Worm (Caenorhabditis elegans) whole organism, L4/young adult: Measurements from ENCODE around the gene Y102A5C.4.
"Not testable (repeated sequence)": the region's sequence is repeated elsewhere in the genome, so short reads cannot be mapped to it uniquely, and the experiment has no call there.

Experiments used
- W03F9.2 ChIP-seq: fragments of 150-350 bp; optimal IDR thresholded peaks from 2 replicates; lab custom pipeline; 2014; ENCODE audit warnings: missing biosample characterization, missing genetic modification characterization
- dao-5 ChIP-seq: sonication (generic microtip); optimal IDR thresholded peaks from 2 replicates; lab custom pipeline; 2016; ENCODE audit warnings: missing genotype, missing genetic modification characterization, moderate library complexity, missing compliant biosample characterization
- him-1 ChIP-seq: sonication (generic microtip); optimal IDR thresholded peaks from 2 replicates; lab custom pipeline; 2016; ENCODE audit warnings: missing genotype, missing genetic modification reagents, missing genetic modification characterization, missing compliant biosample characterization

Gene Y102A5C.4

DNA sequence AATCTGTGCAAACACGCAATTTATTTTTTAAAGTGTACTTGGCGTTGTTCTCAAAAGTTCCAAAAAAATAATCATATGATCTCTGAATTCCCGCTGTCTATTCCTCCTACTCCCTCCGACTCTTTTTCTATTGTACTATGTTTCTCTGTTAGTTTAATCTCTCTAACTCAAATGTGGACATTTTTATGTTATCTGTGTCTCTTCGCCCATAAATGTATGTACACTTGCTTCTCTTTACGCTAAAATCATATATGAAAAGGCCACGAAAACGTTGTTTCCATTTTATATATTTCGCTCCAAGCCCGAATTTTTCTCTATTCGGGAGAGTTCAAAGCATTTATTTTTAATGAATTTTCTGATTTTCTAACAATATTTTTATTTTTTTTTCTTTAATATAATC lies 11.2 kb upstream of the Y102A5C.4 start:
- TF ChIP-seq W03F9.2 (tag; lab: Kevin White, UChicago) (no peak), dao-5 (tag; lab: Kevin White, UChicago) (no peak), him-1 (tag; lab: Kevin White, UChicago) (no peak)

DNA sequence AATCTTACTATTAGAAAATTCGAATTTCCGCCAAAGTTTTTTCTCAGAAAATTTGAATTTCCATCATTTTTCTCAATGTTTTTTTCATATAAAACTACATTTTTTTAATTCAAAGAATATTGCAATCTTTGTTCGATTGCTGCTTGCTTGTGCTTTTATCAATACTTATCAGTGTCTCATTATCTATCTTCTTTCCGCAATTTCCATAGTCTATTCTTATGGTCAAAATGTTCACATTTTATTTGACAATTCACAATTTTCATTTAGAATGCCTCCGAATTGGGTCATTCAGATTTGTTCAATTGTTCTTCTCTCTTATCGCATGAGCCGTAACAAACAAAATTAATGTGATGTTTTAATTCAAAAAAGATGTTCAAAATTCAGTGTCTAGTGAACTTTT lies 10.8 kb upstream of the Y102A5C.4 start:
- TF ChIP-seq dao-5 (tag; lab: Kevin White, UChicago) = no peak
- TF ChIP-seq him-1 (tag; lab: Kevin White, UChicago) = no peak

DNA sequence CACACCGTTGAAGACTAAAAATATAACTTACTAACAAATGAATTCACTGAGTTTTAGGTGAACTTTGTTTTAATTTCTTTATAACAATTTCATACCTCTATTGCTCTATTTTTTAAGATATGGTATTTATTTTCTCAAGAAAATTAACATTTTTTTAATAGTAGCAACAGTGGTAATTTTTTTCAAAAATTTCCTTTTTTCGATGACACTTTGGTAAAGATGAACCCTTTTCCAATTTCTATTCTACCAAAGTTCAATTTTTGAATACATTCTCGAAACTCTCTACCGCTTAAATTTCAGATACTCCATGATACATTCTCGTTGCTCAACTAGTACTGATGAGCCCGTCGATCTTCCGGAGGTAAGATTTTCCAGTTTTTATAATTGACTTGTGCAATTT lies 10.1 kb upstream of the Y102A5C.4 start, which contains the start of gene nhr-116:
Gene nhr-116 (plus strand): TSS at position 301 of the 400 bp plus-strand sequence.
- TF ChIP-seq dao-5 (tag; lab: Kevin White, UChicago) (no peak), W03F9.2 (tag; lab: Kevin White, UChicago) (no peak)

DNA sequence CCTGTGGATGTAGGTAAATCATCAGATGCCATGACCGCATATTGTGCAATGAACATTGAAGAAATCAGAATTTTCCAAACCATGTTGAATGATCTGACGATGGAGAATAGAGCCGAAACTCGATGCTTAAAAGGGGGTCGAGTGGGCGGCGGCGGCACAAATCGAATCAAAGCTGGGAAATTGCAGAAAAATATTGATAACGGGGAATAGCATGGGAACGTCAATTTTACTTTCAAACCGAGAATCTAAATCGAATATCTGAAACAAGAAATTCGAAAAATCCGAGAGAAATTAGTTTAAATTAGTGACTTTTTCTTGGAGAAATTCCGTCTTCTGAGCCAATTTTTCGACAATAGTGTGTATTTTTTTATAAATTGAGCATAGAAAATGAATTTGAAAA lies 6.0 kb upstream of the Y102A5C.4 start, which contains the start of gene F09C6.10:
Gene F09C6.10 (minus strand): TSS at position 101 of the 400 bp plus-strand sequence.
- TF ChIP-seq dao-5 (tag; lab: Kevin White, UChicago) = no peak
- TF ChIP-seq W03F9.2 (tag; lab: Kevin White, UChicago) = no peak
- TF ChIP-seq him-1 (tag; lab: Kevin White, UChicago) = no peak

DNA sequence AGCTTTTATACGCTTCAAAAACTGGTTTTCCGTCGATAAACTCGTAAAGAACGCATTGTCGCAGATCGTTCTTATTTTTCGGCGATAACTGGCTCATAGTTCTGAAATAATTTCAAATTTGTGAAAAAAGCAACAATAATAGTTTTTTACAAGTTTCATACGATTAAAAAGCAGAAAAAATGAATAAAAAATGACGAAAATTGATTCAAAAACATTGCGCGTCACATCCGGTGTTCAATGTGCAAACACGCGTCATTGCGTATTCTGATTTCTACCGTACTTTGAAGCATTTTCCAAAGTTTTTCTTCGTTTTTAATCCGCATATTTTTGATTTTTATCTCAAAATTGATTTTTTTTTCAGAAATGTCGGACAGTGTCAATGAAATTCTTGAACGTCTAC lies 3.7 kb upstream of the Y102A5C.4 start, which contains the start of the genes fbxa-206 and Y102A5C.2:
Gene fbxa-206 (minus strand): TSS at position 101 of the 400 bp plus-strand sequence.
Gene Y102A5C.2 (plus strand): TSS at position 354 of the 400 bp plus-strand sequence.
- no peak for TF ChIP-seq him-1 (tag; lab: Kevin White, UChicago)
- no peak for TF ChIP-seq W03F9.2 (tag; lab: Kevin White, UChicago)
- TF ChIP-seq dao-5 (tag; lab: Kevin White, UChicago) = no peak

DNA sequence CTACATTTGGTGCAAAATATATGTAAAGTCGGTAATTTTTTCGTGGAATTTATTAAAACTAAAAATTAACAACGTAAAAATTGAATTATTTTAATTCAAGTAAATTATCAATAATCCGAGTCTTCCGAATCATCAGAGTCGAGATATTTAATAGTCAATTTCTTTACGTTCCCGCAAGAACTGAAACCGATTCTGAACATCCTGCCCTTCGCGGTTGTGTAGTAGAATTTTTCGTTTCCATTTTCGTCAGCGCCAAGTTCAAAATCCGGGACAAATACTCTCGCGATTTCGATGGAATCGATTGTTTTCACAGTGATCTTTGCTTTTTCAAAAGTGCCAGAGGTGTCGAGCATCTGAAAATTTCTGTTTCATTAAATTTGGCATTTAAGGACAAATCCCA lies 2.4 kb upstream of the Y102A5C.4 start:
- TF ChIP-seq dao-5 (tag; lab: Kevin White, UChicago) (no peak), him-1 (tag; lab: Kevin White, UChicago) (no peak), W03F9.2 (tag; lab: Kevin White, UChicago) (no peak)

DNA sequence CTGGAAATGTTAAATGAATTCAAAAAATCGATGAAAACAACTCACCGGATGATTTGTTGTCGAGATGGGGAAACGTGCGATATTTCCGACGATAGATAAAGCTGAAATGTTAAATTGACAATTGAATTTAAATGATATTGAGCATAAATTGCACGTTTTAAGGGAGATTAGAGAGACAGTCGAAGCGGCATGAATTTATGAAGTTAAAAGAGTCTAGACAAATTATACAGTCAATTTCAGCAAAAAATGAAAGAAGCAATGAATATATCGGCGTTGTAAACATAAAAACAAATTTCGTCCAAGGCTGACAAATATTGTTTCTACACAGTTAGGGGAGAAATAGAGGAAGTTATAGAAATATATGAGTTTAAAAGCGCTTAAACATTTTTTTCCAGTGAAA lies 5.3 kb downstream of the Y102A5C.4 start, which contains the start of gene Y102A5C.36:
Gene Y102A5C.36 (minus strand): TSS at position 101 of the 400 bp plus-strand sequence.
- TF ChIP-seq him-1 (tag; lab: Kevin White, UChicago) (no peak), dao-5 (tag; lab: Kevin White, UChicago) (no peak), W03F9.2 (tag; lab: Kevin White, UChicago) (no peak)

DNA sequence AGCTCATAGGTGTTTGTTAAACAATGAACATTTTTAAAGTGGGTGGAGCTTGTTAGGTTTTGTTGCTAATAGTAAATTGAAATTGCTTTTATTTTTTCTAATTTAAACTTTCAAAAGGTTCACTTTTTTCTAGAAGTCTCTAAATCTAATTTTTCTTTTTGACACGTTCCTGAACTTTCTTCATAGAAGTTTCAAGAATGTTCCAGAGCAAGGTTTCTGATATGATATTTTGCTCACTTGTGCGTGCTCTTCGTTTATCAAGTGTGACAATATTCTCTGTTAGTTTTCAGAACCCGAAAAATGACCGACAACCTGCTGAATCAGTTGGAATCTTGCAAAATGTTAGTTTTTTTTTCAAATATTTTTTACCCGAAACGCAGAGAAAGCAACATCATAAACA lies 16.7 kb downstream of the Y102A5C.4 start, which contains the start of gene fbxa-148:
Gene fbxa-148 (plus strand): TSS at position 301 of the 400 bp plus-strand sequence.
- not testable (repeated sequence) for TF ChIP-seq dao-5, him-1, W03F9.2 (tag; lab: Kevin White, UChicago)

DNA sequence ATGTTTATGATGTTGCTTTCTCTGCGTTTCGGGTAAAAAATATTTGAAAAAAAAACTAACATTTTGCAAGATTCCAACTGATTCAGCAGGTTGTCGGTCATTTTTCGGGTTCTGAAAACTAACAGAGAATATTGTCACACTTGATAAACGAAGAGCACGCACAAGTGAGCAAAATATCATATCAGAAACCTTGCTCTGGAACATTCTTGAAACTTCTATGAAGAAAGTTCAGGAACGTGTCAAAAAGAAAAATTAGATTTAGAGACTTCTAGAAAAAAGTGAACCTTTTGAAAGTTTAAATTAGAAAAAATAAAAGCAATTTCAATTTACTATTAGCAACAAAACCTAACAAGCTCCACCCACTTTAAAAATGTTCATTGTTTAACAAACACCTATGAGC lies 26.0 kb downstream of the Y102A5C.4 start, which contains the start of gene fbxa-112:
Gene fbxa-112 (minus strand): TSS at position 101 of the 400 bp plus-strand sequence.
- TF ChIP-seq him-1, W03F9.2, dao-5 (tag; lab: Kevin White, UChicago): not testable (repeated sequence)

DNA sequence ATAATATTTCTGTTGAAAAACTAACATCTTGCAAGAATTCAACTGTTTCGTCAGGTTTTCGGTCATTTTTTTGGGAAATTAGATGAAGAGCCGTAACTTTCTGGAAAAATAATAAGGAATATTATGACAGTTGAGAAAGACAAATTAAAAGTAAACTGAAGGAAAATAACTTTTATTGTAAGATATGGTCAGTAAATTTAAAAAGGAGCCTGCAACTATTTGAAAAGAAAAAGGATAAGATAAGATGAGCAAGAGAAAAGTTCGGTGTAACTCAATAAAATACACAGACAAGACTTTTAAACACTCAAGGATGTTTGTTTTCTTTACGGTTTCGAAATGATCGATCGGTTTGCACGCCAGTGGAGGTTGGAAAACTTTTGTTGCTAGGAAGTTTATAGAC lies 27.6 kb downstream of the Y102A5C.4 start, which contains the start of gene fbxa-111:
Gene fbxa-111 (minus strand): TSS at position 101 of the 400 bp plus-strand sequence.
- TF ChIP-seq W03F9.2, him-1, dao-5 (tag; lab: Kevin White, UChicago): not testable (repeated sequence)

DNA sequence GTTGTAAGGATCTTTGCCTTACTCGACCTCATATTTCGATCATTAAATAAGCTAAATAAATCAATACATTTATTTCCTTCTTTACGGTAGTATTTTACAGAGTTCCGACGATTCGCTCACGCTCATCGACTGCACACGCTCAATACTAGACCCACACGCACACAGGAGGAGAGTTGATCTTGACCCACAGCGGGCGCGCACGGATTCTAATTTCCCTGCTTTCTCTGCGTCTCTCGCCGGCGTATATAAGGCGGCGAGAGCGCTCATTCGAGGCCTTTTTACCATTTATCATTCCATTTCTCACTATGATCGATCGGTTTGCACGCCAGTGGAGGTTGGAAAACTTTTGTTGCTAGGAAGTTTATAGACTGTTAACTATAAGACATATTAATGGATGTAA lies 28.0 kb downstream of the Y102A5C.4 start:
- TF ChIP-seq W03F9.2 (tag; lab: Kevin White, UChicago) = no peak
- TF ChIP-seq him-1 (tag; lab: Kevin White, UChicago) = no peak
- no peak for TF ChIP-seq dao-5 (tag; lab: Kevin White, UChicago)

DNA sequence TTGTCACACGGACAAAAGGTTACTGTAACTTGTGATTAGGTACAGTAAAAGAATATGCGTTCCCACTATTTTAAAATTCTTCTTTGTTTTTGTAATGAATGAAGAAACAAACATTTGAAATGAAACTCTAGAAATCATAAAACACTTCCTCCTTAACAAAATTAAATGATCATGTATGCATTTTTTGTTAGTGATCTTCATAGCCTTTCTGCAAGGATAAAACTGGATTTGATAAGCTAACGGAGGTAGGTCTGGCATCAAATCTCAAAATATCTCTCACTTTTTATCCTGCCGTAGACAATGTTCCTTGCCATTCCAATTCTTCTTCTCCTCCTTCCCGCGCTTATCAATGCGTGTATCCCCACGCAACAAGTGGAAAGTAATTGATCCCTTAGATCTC lies 29.5 kb downstream of the Y102A5C.4 start, which contains the start of gene clec-238:
Gene clec-238 (plus strand): TSS at position 301 of the 400 bp plus-strand sequence.
- no peak for TF ChIP-seq dao-5 (tag; lab: Kevin White, UChicago)
- TF ChIP-seq W03F9.2 (tag; lab: Kevin White, UChicago) = no peak
- no peak for TF ChIP-seq him-1 (tag; lab: Kevin White, UChicago)

DNA sequence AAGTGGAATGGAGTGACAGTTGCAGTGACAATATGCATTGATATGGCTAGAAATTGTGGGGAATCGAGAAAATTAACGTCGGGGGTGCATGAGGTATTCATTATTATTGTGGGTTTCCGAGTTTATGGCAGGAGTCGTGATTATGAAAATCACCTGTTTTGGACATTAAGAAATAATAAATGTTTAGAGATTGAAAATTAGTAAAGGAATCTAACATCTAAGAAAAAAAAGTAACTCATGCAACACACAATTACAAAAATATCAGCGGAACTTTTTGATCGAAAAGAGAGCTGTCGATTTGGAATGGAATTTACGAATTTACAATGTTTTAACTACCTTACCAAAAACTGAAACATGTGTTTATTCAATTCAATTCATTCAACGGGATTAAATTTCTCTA lies 32.7 kb downstream of the Y102A5C.4 start, which contains the start of gene srh-206:
Gene srh-206 (minus strand): TSS at position 101 of the 400 bp plus-strand sequence.
- no peak for TF ChIP-seq W03F9.2 (tag; lab: Kevin White, UChicago)
- TF ChIP-seq dao-5 (tag; lab: Kevin White, UChicago) = no peak
- no peak for TF ChIP-seq him-1 (tag; lab: Kevin White, UChicago)

DNA sequence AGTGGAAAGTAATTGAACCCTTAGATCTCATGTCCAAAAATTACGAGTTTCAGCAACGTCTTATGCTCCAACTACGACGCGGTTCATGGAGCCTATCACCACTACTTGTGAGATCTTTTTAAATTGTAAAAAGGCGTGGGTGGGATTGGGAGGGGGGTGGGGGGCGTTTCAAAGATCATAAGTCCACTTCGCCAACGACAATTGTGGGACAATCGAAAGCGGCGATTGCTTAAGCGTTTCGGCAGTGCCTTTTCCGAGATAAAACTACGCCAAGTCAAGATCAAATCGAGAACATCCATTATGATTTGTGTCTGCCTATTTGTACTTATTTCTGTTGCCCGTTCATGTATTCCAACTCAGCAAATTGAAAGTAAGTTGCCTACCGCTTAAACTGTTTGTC lies 34.2 kb downstream of the Y102A5C.4 start, which contains the start of gene clec-239:
Gene clec-239 (plus strand): TSS at position 301 of the 400 bp plus-strand sequence.
- TF ChIP-seq W03F9.2 (tag; lab: Kevin White, UChicago) (no peak), him-1 (tag; lab: Kevin White, UChicago) (no peak), dao-5 (tag; lab: Kevin White, UChicago) (no peak)
